In the genomic region with DNA sequence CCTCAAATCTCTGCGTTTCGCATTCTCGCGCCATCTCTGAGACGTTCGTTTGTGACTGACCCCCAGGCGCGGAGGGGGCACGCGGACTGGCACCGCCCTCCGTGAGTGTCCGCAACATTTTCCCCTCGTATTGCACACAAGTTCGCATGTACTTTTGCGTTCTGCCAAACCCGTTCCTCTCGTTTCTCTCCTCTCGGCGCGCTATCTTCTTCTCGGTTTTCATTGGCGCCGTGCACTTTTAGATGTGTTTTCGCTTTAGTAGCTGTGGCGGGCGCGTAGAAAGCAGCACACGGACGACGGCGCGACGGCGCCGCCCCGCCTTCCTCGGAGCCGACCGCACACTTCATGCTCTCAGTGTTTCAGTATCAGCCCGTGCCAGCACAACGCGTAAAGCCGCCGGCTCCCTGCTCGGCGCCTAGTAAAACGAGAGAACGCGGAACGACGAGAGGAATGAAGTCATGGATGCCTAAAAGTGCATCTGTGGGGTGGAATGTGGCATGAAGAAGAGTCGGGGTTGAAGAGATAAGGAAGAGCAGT, we compare ENCODE assay signal across 3 worm cellular contexts.
A peak's percentile ranks its signal among the peaks of the same experiment; 100 is the strongest.
TF ChIP-seq lines count a peak whose summit lies in the region.

No protein-coding gene starts in this region.

TF ChIP-seq in whole organism, L2 larva, 48 proteins besides CTCF, POLR2A, EP300 and RAD21 (continued from another document):
- no peak for TF ChIP-seq lin-13 (GFP tag; optimal IDR thresholded peaks at IDR 0.05; lab: Kevin White, UChicago)
- no peak for TF ChIP-seq nhr-6 (tag; optimal IDR thresholded peaks at IDR 0.05; lab: Kevin White, UChicago)
- peak in 1 of 2 experiments; percentile 9 for TF ChIP-seq lsy-2 (tag; optimal IDR thresholded peaks at IDR 0.05; lab: Kevin White, UChicago)
- TF ChIP-seq crh-2 (tag; optimal IDR thresholded peaks at IDR 0.05; lab: Kevin White, UChicago) = peak; percentile 19
- peak; percentile 42 to 55 for TF ChIP-seq mdl-1 (tag; optimal IDR thresholded peaks at IDR 0.05; lab: Kevin White, UChicago)
- no peak for TF ChIP-seq ztf-4 (tag; optimal IDR thresholded peaks at IDR 0.05; lab: Kevin White, UChicago)
- TF ChIP-seq gmeb-1 (tag; optimal IDR thresholded peaks at IDR 0.05; lab: Kevin White, UChicago) = no peak
- peak; percentile 40 for TF ChIP-seq egl-27 (tag; optimal IDR thresholded peaks at IDR 0.05; lab: Kevin White, UChicago)
- no peak for TF ChIP-seq ZK546.5 (tag; optimal IDR thresholded peaks at IDR 0.05; lab: Kevin White, UChicago)
- TF ChIP-seq nhr-21 (tag; optimal IDR thresholded peaks at IDR 0.05; lab: Kevin White, UChicago) = peak; percentile 54
- peak; percentile 31 for TF ChIP-seq F13H6.1 (tag; optimal IDR thresholded peaks at IDR 0.05; lab: Kevin White, UChicago)
- TF ChIP-seq nhr-25 (tag; optimal IDR thresholded peaks at IDR 0.05; lab: Kevin White, UChicago) = no peak
- no peak for TF ChIP-seq lin-39 (tag; optimal IDR thresholded peaks at IDR 0.05; lab: Kevin White, UChicago)
- TF ChIP-seq elt-1 (tag; optimal IDR thresholded peaks at IDR 0.05; lab: Kevin White, UChicago) = no peak
- TF ChIP-seq nhr-129 (tag; optimal IDR thresholded peaks at IDR 0.05; lab: Kevin White, UChicago) = no peak
- TF ChIP-seq dmd-4 (tag; optimal IDR thresholded peaks at IDR 0.05; lab: Kevin White, UChicago) = no peak
- TF ChIP-seq ama-1 (optimal IDR thresholded peaks at IDR 0.05; lab: Kevin White, UChicago) = no peak
- TF ChIP-seq nhr-12 (tag; optimal IDR thresholded peaks at IDR 0.05; lab: Kevin White, UChicago) = no peak
- peak; percentile 70 for TF ChIP-seq nhr-11 (tag; optimal IDR thresholded peaks at IDR 0.05; lab: Kevin White, UChicago)
- peak; percentile 2 for TF ChIP-seq sma-9 (GFP tag; optimal IDR thresholded peaks at IDR 0.05; lab: Kevin White, UChicago)
- TF ChIP-seq sma-9 (tag; optimal IDR thresholded peaks at IDR 0.05; lab: Kevin White, UChicago) = no peak
- no peak for TF ChIP-seq C34F6.9 (tag; optimal IDR thresholded peaks at IDR 0.05; lab: Kevin White, UChicago)
- TF ChIP-seq sem-4 (tag; optimal IDR thresholded peaks at IDR 0.05; lab: Kevin White, UChicago) = no peak
- no peak for TF ChIP-seq ztf-11 (tag; optimal IDR thresholded peaks at IDR 0.05; lab: Kevin White, UChicago)
- TF ChIP-seq Y55F3AM.14 (GFP tag; optimal IDR thresholded peaks at IDR 0.05; lab: Kevin White, UChicago) = peak; percentile 21
- peak; percentile 64 for TF ChIP-seq blmp-1 (tag; optimal IDR thresholded peaks at IDR 0.05; lab: Kevin White, UChicago; ENCODE audit: insufficient read depth)
- TF ChIP-seq mab-5 (tag; optimal IDR thresholded peaks at IDR 0.05; lab: Kevin White, UChicago) = no peak
- no peak for TF ChIP-seq ceh-16 (tag; optimal IDR thresholded peaks at IDR 0.05; lab: Kevin White, UChicago)
- TF ChIP-seq fos-1 (tag; optimal IDR thresholded peaks at IDR 0.05; lab: Kevin White, UChicago) = peak; percentile 21
- no peak for TF ChIP-seq unc-55 (GFP tag; optimal IDR thresholded peaks at IDR 0.05; lab: Kevin White, UChicago)
- TF ChIP-seq ceh-82 (tag; optimal IDR thresholded peaks at IDR 0.05; lab: Kevin White, UChicago) = no peak
- no peak for TF ChIP-seq unc-39 (tag; optimal IDR thresholded peaks at IDR 0.05; lab: Kevin White, UChicago)
- TF ChIP-seq zag-1 (tag; optimal IDR thresholded peaks at IDR 0.05; lab: Kevin White, UChicago) = peak; percentile 68
- no peak for TF ChIP-seq sma-3 (GFP tag; optimal IDR thresholded peaks at IDR 0.05; lab: Kevin White, UChicago)

TF ChIP-seq in whole organism, L3 larva, 47 proteins besides CTCF, POLR2A, EP300 and RAD21 (continued from another document):
- TF ChIP-seq nhr-23 (tag; optimal IDR thresholded peaks at IDR 0.05; lab: Kevin White, UChicago) (peak; percentile 82), lin-15B (tag; optimal IDR thresholded peaks at IDR 0.05; lab: Kevin White, UChicago) (no peak), lsy-12 (tag; optimal IDR thresholded peaks at IDR 0.05; lab: Kevin White, UChicago) (peak; percentile 25), fos-1 (tag; optimal IDR thresholded peaks at IDR 0.05; lab: Kevin White, UChicago) (peak; percentile 44), ceh-9 (tag; optimal IDR thresholded peaks at IDR 0.05; lab: Kevin White, UChicago) (no peak), nfya-1 (tag; optimal IDR thresholded peaks at IDR 0.05; lab: Kevin White, UChicago; ENCODE audit: insufficient read depth) (peak; percentile 67), elt-2 (tag; optimal IDR thresholded peaks at IDR 0.05; lab: Kevin White, UChicago) (peak; percentile 64), ceh-28 (tag; optimal IDR thresholded peaks at IDR 0.05; lab: Kevin White, UChicago) (peak; percentile 6), nhr-11 (tag; optimal IDR thresholded peaks at IDR 0.05; lab: Kevin White, UChicago) (no peak)

TF ChIP-seq in whole organism, L4 larva, 104 proteins besides CTCF, POLR2A, EP300 and RAD21 (continued from another document and continues in another):
- 0 out of 2 replicates have a peak, but pooled peaks have one; percentile 48 for TF ChIP-seq nhr-42 (GFP tag; IDR thresholded peaks at IDR 0.05; lab: Robert Waterston, UW)
- TF ChIP-seq F44E2.7 (GFP tag; IDR thresholded peaks at IDR 0.05; lab: Robert Waterston, UW) = no peak
- TF ChIP-seq madf-5 (GFP tag; IDR thresholded peaks at IDR 0.05; lab: Robert Waterston, UW) = no peak
- peak; percentile 90 for TF ChIP-seq hlh-11 (tag; optimal IDR thresholded peaks at IDR 0.05; lab: Kevin White, UChicago)
- no peak for TF ChIP-seq ZK546.5 (tag; optimal IDR thresholded peaks at IDR 0.05; lab: Kevin White, UChicago)
- no peak for TF ChIP-seq T20F7.1 (GFP tag; optimal IDR thresholded peaks at IDR 0.05; lab: Kevin White, UChicago)
- no peak for TF ChIP-seq aha-1 (tag; lab: Kevin White, UChicago)
- TF ChIP-seq unc-39 (tag; optimal IDR thresholded peaks at IDR 0.05; lab: Kevin White, UChicago) = no peak
- no peak for TF ChIP-seq Y48G9A.11 (GFP tag; IDR thresholded peaks at IDR 0.05; lab: Robert Waterston, UW)
- peak; percentile 68 for TF ChIP-seq nhr-102 (tag; optimal IDR thresholded peaks at IDR 0.05; lab: Kevin White, UChicago)
- TF ChIP-seq lir-3 (tag; optimal IDR thresholded peaks at IDR 0.05; lab: Kevin White, UChicago) = no peak
- TF ChIP-seq saeg-2 (GFP tag; IDR thresholded peaks at IDR 0.05; lab: Robert Waterston, UW) = no peak
- TF ChIP-seq nhr-237 (tag; optimal IDR thresholded peaks at IDR 0.05; lab: Kevin White, UChicago) = no peak
- peak; percentile 57 for TF ChIP-seq spr-1 (tag; optimal IDR thresholded peaks at IDR 0.05; lab: Kevin White, UChicago)
- TF ChIP-seq daf-12 (tag; optimal IDR thresholded peaks at IDR 0.05; lab: Kevin White, UChicago) = no peak
- TF ChIP-seq lin-39 (tag; optimal IDR thresholded peaks at IDR 0.05; lab: Kevin White, UChicago) = no peak
- TF ChIP-seq dmd-8 (GFP tag; IDR thresholded peaks at IDR 0.05; lab: Robert Waterston, UW) = no peak
- no peak for TF ChIP-seq Y75B8A.6 (GFP tag; IDR thresholded peaks at IDR 0.05; lab: Robert Waterston, UW)
- no peak for TF ChIP-seq lin-1 (GFP tag; IDR thresholded peaks at IDR 0.05; lab: Robert Waterston, UW)
- no peak for TF ChIP-seq lin-15B (tag; optimal IDR thresholded peaks at IDR 0.05; lab: Kevin White, UChicago)
- no peak for TF ChIP-seq R02D3.7 (tag; optimal IDR thresholded peaks at IDR 0.05; lab: Kevin White, UChicago)
- no peak for TF ChIP-seq lim-7 (GFP tag; IDR thresholded peaks at IDR 0.05; lab: Robert Waterston, UW)
- TF ChIP-seq arid-1 (GFP tag; conservative IDR thresholded peaks at IDR 0.05; lab: Robert Waterston, UW) = no peak
- no peak for TF ChIP-seq Y105C5A.15 (GFP tag; IDR thresholded peaks at IDR 0.05; lab: Robert Waterston, UW)
- TF ChIP-seq ceh-28 (tag; optimal IDR thresholded peaks at IDR 0.05; lab: Kevin White, UChicago) = no peak
- peak in 1 of 2 experiments; percentile 70 for TF ChIP-seq mdl-1 (tag; optimal IDR thresholded peaks at IDR 0.05; lab: Kevin White, UChicago)
- no peak; the same call in 1 of the 2 replicates for TF ChIP-seq egl-43 (GFP tag; IDR thresholded peaks at IDR 0.05; lab: Robert Waterston, UW)
- TF ChIP-seq egl-27 (tag; optimal IDR thresholded peaks at IDR 0.05; lab: Kevin White, UChicago) = no peak
- peak in 1 of 2 experiments; percentile 73 for TF ChIP-seq daf-16 (GFP tag; optimal IDR thresholded peaks at IDR 0.05; lab: Kevin White, UChicago)
- peak; percentile 51 for TF ChIP-seq daf-16 (tag; optimal IDR thresholded peaks at IDR 0.05; lab: Kevin White, UChicago)
- TF ChIP-seq unc-62 (GFP tag; optimal IDR thresholded peaks at IDR 0.05 in 1 of 2; lab: Kevin White, UChicago) = no peak
- TF ChIP-seq unc-62 (tag; optimal IDR thresholded peaks at IDR 0.05; lab: Kevin White, UChicago) = no peak
- TF ChIP-seq ceh-32 (tag; optimal IDR thresholded peaks at IDR 0.05; lab: Kevin White, UChicago; ENCODE audit: poor library complexity) = no peak
- TF ChIP-seq snpc-1.2 (GFP tag; IDR thresholded peaks at IDR 0.05; lab: Robert Waterston, UW) = peak; percentile 12; the same call in 1 of the 2 replicates
- TF ChIP-seq T26A8.4 (GFP tag; IDR thresholded peaks at IDR 0.05; lab: Robert Waterston, UW) = peak; percentile 65; the same call in 1 of the 2 replicates
- TF ChIP-seq mxl-2 (GFP tag; conservative IDR thresholded peaks at IDR 0.05; lab: Robert Waterston, UW) = no peak
- TF ChIP-seq ceh-44 (GFP tag; IDR thresholded peaks at IDR 0.05; lab: Robert Waterston, UW) = no peak
- peak; percentile 43 for TF ChIP-seq rbr-2 (tag; optimal IDR thresholded peaks at IDR 0.05; lab: Kevin White, UChicago)
- TF ChIP-seq attf-4 (tag; optimal IDR thresholded peaks at IDR 0.05; lab: Kevin White, UChicago) = no peak
- TF ChIP-seq daf-19 (GFP tag; conservative IDR thresholded peaks at IDR 0.05; lab: Robert Waterston, UW) = no peak
- no peak for TF ChIP-seq tra-1 (GFP tag; IDR thresholded peaks at IDR 0.05; lab: Robert Waterston, UW)
- no peak for TF ChIP-seq ces-1 (GFP tag; optimal IDR thresholded peaks at IDR 0.05; lab: Kevin White, UChicago)
- TF ChIP-seq ztf-7 (tag; optimal IDR thresholded peaks at IDR 0.05; lab: Kevin White, UChicago) = no peak
- peak; percentile 40 for TF ChIP-seq mes-2 (tag; optimal IDR thresholded peaks at IDR 0.05; lab: Kevin White, UChicago; ENCODE audit: poor library complexity, severe bottlenecking)
- TF ChIP-seq php-3 (GFP tag; IDR thresholded peaks at IDR 0.05; lab: Robert Waterston, UW) = peak; percentile 7; the same call in 1 of the 2 replicates
- no peak for TF ChIP-seq nhr-111 (GFP tag; optimal IDR thresholded peaks at IDR 0.05; lab: Kevin White, UChicago)
- no peak for TF ChIP-seq nhr-10 (tag; optimal IDR thresholded peaks at IDR 0.05; lab: Kevin White, UChicago)
- no peak for TF ChIP-seq ztf-11 (tag; optimal IDR thresholded peaks at IDR 0.05; lab: Kevin White, UChicago)
- peak; percentile 37 for TF ChIP-seq spr-3 (GFP tag; optimal IDR thresholded peaks at IDR 0.05; lab: Kevin White, UChicago)
- no peak for TF ChIP-seq daf-8 (GFP tag; IDR thresholded peaks at IDR 0.05; lab: Robert Waterston, UW)
- TF ChIP-seq zag-1 (tag; optimal IDR thresholded peaks at IDR 0.05; lab: Kevin White, UChicago) = no peak
- TF ChIP-seq nhr-11 (tag; optimal IDR thresholded peaks at IDR 0.05; lab: Kevin White, UChicago) = no peak
- TF ChIP-seq nhr-76 (tag; optimal IDR thresholded peaks at IDR 0.05; lab: Kevin White, UChicago) = no peak
- no peak for TF ChIP-seq lin-38 (GFP tag; IDR thresholded peaks at IDR 0.05; lab: Robert Waterston, UW)
- no peak for TF ChIP-seq zip-2 (tag; optimal IDR thresholded peaks at IDR 0.05; lab: Kevin White, UChicago)
- no peak for TF ChIP-seq cey-2 (tag; optimal IDR thresholded peaks at IDR 0.05; lab: Kevin White, UChicago; ENCODE audit: borderline replicate concordance, insufficient read depth)
- TF ChIP-seq ama-1 (optimal IDR thresholded peaks at IDR 0.05; lab: Kevin White, UChicago) = no peak
- TF ChIP-seq nhr-28 (tag; optimal IDR thresholded peaks at IDR 0.05; lab: Kevin White, UChicago) = no peak
- TF ChIP-seq snpc-4 (tag; optimal IDR thresholded peaks at IDR 0.05; lab: Kevin White, UChicago) = no peak
- no peak for TF ChIP-seq ZK337.2 (GFP tag; IDR thresholded peaks at IDR 0.05; lab: Robert Waterston, UW)
- TF ChIP-seq vab-7 (GFP tag; IDR thresholded peaks at IDR 0.05; lab: Robert Waterston, UW) = no peak
- peak; percentile 26 for TF ChIP-seq mxl-3 (GFP tag; optimal IDR thresholded peaks at IDR 0.05; lab: Kevin White, UChicago)
- TF ChIP-seq F10B5.3 (tag; optimal IDR thresholded peaks at IDR 0.05; lab: Kevin White, UChicago) = peak; percentile 34
- TF ChIP-seq dmd-6 (GFP tag; IDR thresholded peaks at IDR 0.05; lab: Robert Waterston, UW) = no peak; the same call in 1 of the 2 replicates
- TF ChIP-seq zfp-3 (GFP tag; conservative IDR thresholded peaks at IDR 0.05; lab: Robert Waterston, UW) = no peak
- no peak for TF ChIP-seq lin-29 (GFP tag; IDR thresholded peaks at IDR 0.05; lab: Robert Waterston, UW)
- peak; percentile 16 for TF ChIP-seq mep-1 (tag; optimal IDR thresholded peaks at IDR 0.05; lab: Kevin White, UChicago)
- TF ChIP-seq sdz-12 (GFP tag; optimal IDR thresholded peaks at IDR 0.05; lab: Kevin White, UChicago) = no peak
- TF ChIP-seq pqm-1 (tag; optimal IDR thresholded peaks at IDR 0.05; lab: Kevin White, UChicago) = no peak
- no peak for TF ChIP-seq tag-97 (GFP tag; IDR thresholded peaks at IDR 0.05; lab: Robert Waterston, UW)
- no peak for TF ChIP-seq Y5F2A.4 (GFP tag; optimal IDR thresholded peaks at IDR 0.05; lab: Kevin White, UChicago)
- no peak for TF ChIP-seq dmd-9 (GFP tag; IDR thresholded peaks at IDR 0.05; lab: Robert Waterston, UW)
- no peak for TF ChIP-seq fkh-10 (GFP tag; optimal IDR thresholded peaks at IDR 0.05; lab: Kevin White, UChicago)
- no peak for TF ChIP-seq F49E8.2 (tag; optimal IDR thresholded peaks at IDR 0.05; lab: Kevin White, UChicago; ENCODE audit: borderline replicate concordance)
- TF ChIP-seq lsy-2 (tag; optimal IDR thresholded peaks at IDR 0.05; lab: Kevin White, UChicago) = no peak
- no peak for TF ChIP-seq F26F4.8 (GFP tag; conservative IDR thresholded peaks at IDR 0.05; lab: Robert Waterston, UW)
- no peak for TF ChIP-seq jun-1 (tag; optimal IDR thresholded peaks at IDR 0.05; lab: Kevin White, UChicago)
- peak; percentile 69 for TF ChIP-seq hmg-1.1 (GFP tag; IDR thresholded peaks at IDR 0.05; lab: Robert Waterston, UW)
- TF ChIP-seq zip-11 (GFP tag; IDR thresholded peaks at IDR 0.05; lab: Robert Waterston, UW) = no peak
- TF ChIP-seq aly-2 (tag; optimal IDR thresholded peaks at IDR 0.05; lab: Kevin White, UChicago) = no peak
- TF ChIP-seq ceh-20 (GFP tag; IDR thresholded peaks at IDR 0.05; lab: Robert Waterston, UW) = no peak
- no peak for TF ChIP-seq lin-13 (GFP tag; optimal IDR thresholded peaks at IDR 0.05; lab: Kevin White, UChicago)
- no peak for TF ChIP-seq nhr-25 (tag; optimal IDR thresholded peaks at IDR 0.05; lab: Kevin White, UChicago; ENCODE audit: borderline replicate concordance, insufficient read depth)
- peak; percentile 44; the same call in 1 of the 2 replicates for TF ChIP-seq ctbp-1 (GFP tag; IDR thresholded peaks at IDR 0.05; lab: Robert Waterston, UW)
- no peak for TF ChIP-seq duxl-1 (tag; optimal IDR thresholded peaks at IDR 0.05; lab: Kevin White, UChicago; ENCODE audit: poor library complexity)
- peak in 1 of 2 experiments; percentile 77 for TF ChIP-seq hif-1 (tag; optimal IDR thresholded peaks at IDR 0.05; lab: Kevin White, UChicago)
- TF ChIP-seq set-16 (GFP tag; IDR thresholded peaks at IDR 0.05; lab: Robert Waterston, UW) = peak; percentile 94
- TF ChIP-seq F37D6.2 (tag; optimal IDR thresholded peaks at IDR 0.05; lab: Kevin White, UChicago) = peak; percentile 28
- TF ChIP-seq unc-130 (GFP tag; optimal IDR thresholded peaks at IDR 0.05; lab: Kevin White, UChicago) = no peak
- TF ChIP-seq nhr-41 (GFP tag; IDR thresholded peaks at IDR 0.05; lab: Robert Waterston, UW) = no peak
- no peak for TF ChIP-seq nhr-6 (tag; optimal IDR thresholded peaks at IDR 0.05; lab: Kevin White, UChicago)
